Worm (Caenorhabditis elegans) whole organism, young adult: ENCODE results near the gene srx-85.

ENCODE experiments used
- F10E7.11 ChIP-seq: sonication (generic microtip); optimal IDR thresholded peaks from 2 replicates; lab custom pipeline; 2017; ENCODE audit warnings: mild to moderate bottlenecking, missing genetic modification characterization, moderate library complexity, missing compliant biosample characterization
- Y56A3A.18 ChIP-seq: fragments of 200-800 bp; sonication (Bioruptor generic); IDR thresholded peaks from 2 replicates; pipeline ENCODE4 v1.3.6; 2022; ENCODE audit warnings: missing genetic modification reagents, missing genetic modification characterization, missing compliant biosample characterization
- ama-1 ChIP-seq, 3 experiments: fragments of 150-350 bp in 1 of 3; sonication (generic microtip) in 2 of 3; optimal IDR thresholded peaks; 2 replicates each; lab custom pipeline; 2014 to 2018; ENCODE audit warnings: missing biosample characterization in 2 of 3, missing genetic modification characterization in 2 of 3, missing genetic modification reagents in 2 of 3
- ceh-40 ChIP-seq: fragments of 200-800 bp; sonication (Bioruptor generic); IDR thresholded peaks from 2 replicates; pipeline ENCODE4 v1.3.6; 2022; ENCODE audit warnings: missing genetic modification characterization, missing compliant biosample characterization
- dpl-1 ChIP-seq: fragments of 150-350 bp; optimal IDR thresholded peaks from 2 replicates; lab custom pipeline; 2014; ENCODE audit warnings: missing biosample characterization, missing genetic modification reagents, missing genetic modification characterization
- hsf-1 ChIP-seq: fragments of 200-800 bp; sonication (Bioruptor generic); IDR thresholded peaks from 2 replicates; pipeline ENCODE4 v1.3.6; 2022; ENCODE audit warnings: missing genetic modification reagents, missing genetic modification characterization, missing compliant biosample characterization
- lin-35 ChIP-seq, 3 experiments: fragments of 150-350 bp in 2 of 3; sonication (generic microtip) in 1 of 3; optimal IDR thresholded peaks; 2 replicates each; lab custom pipeline; 2014 to 2018; ENCODE audit warnings: missing biosample characterization in 3 of 3, missing genetic modification characterization in 3 of 3, missing genetic modification reagents in 3 of 3
- lsl-1 ChIP-seq: fragments of 200-800 bp; sonication (Bioruptor generic); optimal IDR thresholded peaks from 2 replicates; lab custom pipeline; 2018; ENCODE audit warnings: mild to moderate bottlenecking, missing genetic modification characterization, moderate library complexity, missing compliant biosample characterization
- nfya-1 ChIP-seq: sonication (generic microtip); optimal IDR thresholded peaks from 2 replicates; lab custom pipeline; 2017; ENCODE audit warnings: antibody characterized with exemption, missing compliant biosample characterization, missing genetic modification characterization, borderline replicate concordance; ENCODE audit not compliant: insufficient read depth
- somi-1 ChIP-seq: fragments of 200-800 bp; sonication (Bioruptor generic); optimal IDR thresholded peaks from 2 replicates; lab custom pipeline; 2018; ENCODE audit warnings: mild to moderate bottlenecking, missing genetic modification characterization, missing compliant biosample characterization
- ztf-6 ChIP-seq: fragments of 200-800 bp; sonication (Bioruptor generic); IDR thresholded peaks from 2 replicates; pipeline ENCODE4 v1.3.6; 2022; ENCODE audit warnings: missing genetic modification reagents, missing genetic modification characterization, missing compliant biosample characterization

ce11 chrV:11506347-11506746, 46.1 kb upstream of the srx-85 start:
- TF ChIP-seq nfya-1 (tag; lab: Kevin White, UChicago) (no peak), ceh-40 (no peak), hsf-1 (GFP tag; lab: Robert Waterston, UW) (no peak), lin-35 (GFP tag; optimal IDR thresholded peaks at IDR 0.05; lab: Kevin White, UChicago) (no peak), lsl-1 (GFP tag; lab: Kevin White, UChicago) (no peak), ama-1 (optimal IDR thresholded peaks at IDR 0.05; lab: Kevin White, UChicago) (no peak), ama-1 (GFP tag; optimal IDR thresholded peaks at IDR 0.05; lab: Kevin White, UChicago) (no peak), ztf-6 (GFP tag; lab: Robert Waterston, UW) (no peak), Y56A3A.18 (GFP tag; lab: Robert Waterston, UW) (no peak), dpl-1 (GFP tag; lab: Kevin White, UChicago) (no peak), F10E7.11 (tag; lab: Kevin White, UChicago) (no peak), somi-1 (GFP tag; lab: Kevin White, UChicago) (no peak)
